Fruit fly (Drosophila melanogaster) whole organism, embryonic: ENCODE results near the gene Atg14.

ENCODE experiments used
- ATbp ChIP-seq: fragments of 200-800 bp; sonication (Bioruptor generic); optimal IDR thresholded peaks from 2 replicates; lab custom pipeline; 2017; ENCODE audit warnings: missing biosample characterization, mild to moderate bottlenecking, missing genetic modification characterization, missing genetic modification reagents
- Asciz ChIP-seq: fragments of 200-800 bp; sonication (Bioruptor generic); optimal IDR thresholded peaks from 2 replicates; lab custom pipeline; 2017; ENCODE audit warnings: missing biosample characterization, mild to moderate bottlenecking, missing genetic modification characterization, missing genetic modification reagents
- CG10209 ChIP-seq: fragments of 200-800 bp; sonication (Bioruptor generic); optimal IDR thresholded peaks from 3 replicates; lab custom pipeline; 2017; ENCODE audit warnings: missing biosample characterization, mild to moderate bottlenecking, missing genetic modification characterization, missing genetic modification reagents
- CG11456 ChIP-seq: fragments of 200-800 bp; sonication (Bioruptor generic); IDR thresholded peaks from 3 replicates; pipeline ENCODE4 v1.3.6; 2022; ENCODE audit warnings: missing biosample characterization, missing genetic modification characterization
- CG11696 ChIP-seq: fragments of 200-800 bp; sonication (Bioruptor generic); IDR thresholded peaks from 2 replicates; pipeline ENCODE4 v1.3.6; 2022; ENCODE audit warnings: missing biosample characterization, missing genetic modification characterization
- CG12769 ChIP-seq: fragments of 200-800 bp; sonication (Bioruptor generic); optimal IDR thresholded peaks from 2 replicates; lab custom pipeline; 2019; ENCODE audit warnings: missing biosample characterization, mild to moderate bottlenecking, missing genetic modification characterization, moderate library complexity
- CG13296 ChIP-seq: fragments of 200-800 bp; sonication (Bioruptor generic); optimal IDR thresholded peaks from 3 replicates; lab custom pipeline; 2018; ENCODE audit warnings: missing biosample characterization, mild to moderate bottlenecking, missing genetic modification characterization
- CG14710 ChIP-seq: fragments of 200-800 bp; sonication (Bioruptor generic); optimal IDR thresholded peaks from 3 replicates; lab custom pipeline; 2019; ENCODE audit warnings: missing biosample characterization, mild to moderate bottlenecking, missing genetic modification characterization, moderate library complexity
- CG15269 ChIP-seq: fragments of 200-800 bp; sonication (Bioruptor generic); optimal IDR thresholded peaks from 2 replicates; lab custom pipeline; 2018; ENCODE audit warnings: missing biosample characterization, mild to moderate bottlenecking, missing genetic modification characterization, moderate library complexity
- CG15479 ChIP-seq: fragments of 200-800 bp; sonication (Bioruptor generic); optimal IDR thresholded peaks from 3 replicates; lab custom pipeline; 2019; ENCODE audit warnings: missing biosample characterization, mild to moderate bottlenecking, missing genetic modification characterization, moderate library complexity
- CG1603 ChIP-seq: fragments of 200-800 bp; sonication (Bioruptor generic); optimal IDR thresholded peaks from 2 replicates; lab custom pipeline; 2019; ENCODE audit warnings: missing biosample characterization, mild to moderate bottlenecking, missing genetic modification characterization, moderate library complexity
- CG17359 ChIP-seq: fragments of 200-800 bp; sonication (Bioruptor generic); optimal IDR thresholded peaks from 3 replicates; lab custom pipeline; 2018; ENCODE audit warnings: missing biosample characterization, mild to moderate bottlenecking, missing genetic modification characterization, moderate library complexity
- CG17385 ChIP-seq: fragments of 200-800 bp; sonication (Bioruptor generic); optimal IDR thresholded peaks from 3 replicates; lab custom pipeline; 2018; ENCODE audit warnings: missing biosample characterization, mild to moderate bottlenecking, missing genetic modification characterization
- CG17612 ChIP-seq: fragments of 200-800 bp; sonication (Bioruptor generic); IDR thresholded peaks from 2 replicates; pipeline ENCODE4 v1.3.6; 2022; ENCODE audit warnings: missing biosample characterization, missing genetic modification characterization
- CG18476 ChIP-seq: fragments of 200-800 bp; sonication (Bioruptor generic); optimal IDR thresholded peaks from 2 replicates; lab custom pipeline; 2016; ENCODE audit warnings: missing biosample characterization, mild to moderate bottlenecking, missing genetic modification characterization
- CG2678 ChIP-seq: fragments of 200-800 bp; sonication (Bioruptor generic); optimal IDR thresholded peaks from 3 replicates; lab custom pipeline; 2019; ENCODE audit warnings: missing biosample characterization, mild to moderate bottlenecking, missing genetic modification characterization, moderate library complexity
- CG5953 ChIP-seq: fragments of 200-800 bp; sonication (Bioruptor generic); IDR thresholded peaks from 2 replicates; pipeline ENCODE4 v1.3.6; 2022; ENCODE audit warnings: missing biosample characterization, missing genetic modification characterization
- CG6175 ChIP-seq: fragments of 200-800 bp; sonication (Bioruptor generic); IDR thresholded peaks from 3 replicates; pipeline ENCODE4 v1.3.6; 2022; ENCODE audit warnings: missing biosample characterization, missing genetic modification characterization
- CG6765 ChIP-seq: fragments of 200-800 bp; sonication (Bioruptor generic); optimal IDR thresholded peaks from 3 replicates; lab custom pipeline; 2017; ENCODE audit warnings: missing biosample characterization, mild to moderate bottlenecking, missing genetic modification characterization
- CG8290 ChIP-seq, 3 experiments: fragments of 200-800 bp; sonication (Bioruptor generic); optimal IDR thresholded peaks; 2 replicates each; lab custom pipeline; 2016 to 2019; ENCODE audit warnings: missing biosample characterization in 3 of 3, missing genetic modification characterization in 3 of 3, mild to moderate bottlenecking in 2 of 3, moderate library complexity in 1 of 3
- CG9876 ChIP-seq: fragments of 200-800 bp; sonication (Bioruptor generic); optimal IDR thresholded peaks from 2 replicates; lab custom pipeline; 2016; ENCODE audit warnings: missing biosample characterization, missing genetic modification characterization
- Drgx ChIP-seq: fragments of 200-800 bp; sonication (Bioruptor generic); IDR thresholded peaks from 2 replicates; pipeline ENCODE4 v1.3.6; 2022; ENCODE audit warnings: missing biosample characterization, missing genetic modification characterization
- Hmr ChIP-seq: fragments of 200-800 bp; sonication (Bioruptor generic); optimal IDR thresholded peaks from 3 replicates; lab custom pipeline; 2017; ENCODE audit warnings: mild to moderate bottlenecking, missing biosample characterization, missing genetic modification reagents, missing genetic modification characterization
- Med ChIP-seq: fragments of 200-800 bp; sonication (Bioruptor generic); peaks from one replicate; lab custom pipeline; 2016; ENCODE audit warnings: missing biosample characterization, missing genetic modification characterization, mild to moderate bottlenecking, inconsistent platforms, moderate library complexity
- Meics ChIP-seq: fragments of 200-800 bp; sonication (Bioruptor generic); optimal IDR thresholded peaks from 2 replicates; lab custom pipeline; 2017; ENCODE audit warnings: missing biosample characterization, mild to moderate bottlenecking, missing genetic modification characterization
- Optix ChIP-seq: fragments of 200-800 bp; sonication (Bioruptor generic); IDR thresholded peaks from 3 replicates; pipeline ENCODE4 v1.3.6; 2022; ENCODE audit warnings: missing biosample characterization, missing genetic modification characterization
- Rfx ChIP-seq: fragments of 200-800 bp; sonication (Bioruptor generic); IDR thresholded peaks from 2 replicates; pipeline ENCODE4 v1.3.6; 2022; ENCODE audit warnings: missing biosample characterization, missing genetic modification characterization
- Sin3A ChIP-seq: fragments of >200 bp; optimal IDR thresholded peaks from 2 replicates; lab custom pipeline; 2018
- ara ChIP-seq: fragments of 200-800 bp; sonication (Bioruptor generic); IDR thresholded peaks from 2 replicates; pipeline ENCODE4 v1.3.6; 2022; ENCODE audit warnings: missing biosample characterization, missing genetic modification characterization
- cas ChIP-seq: fragments of 200-800 bp; sonication (Bioruptor generic); IDR thresholded peaks from 2 replicates; pipeline ENCODE4 v1.3.6; 2022; ENCODE audit warnings: missing biosample characterization, missing genetic modification characterization
- chinmo ChIP-seq: fragments of 200-800 bp; sonication (Bioruptor generic); IDR thresholded peaks from 4 replicates; pipeline ENCODE4 v1.3.6; 2022; ENCODE audit warnings: missing biosample characterization, missing genetic modification characterization; ENCODE audit not compliant: partially characterized antibody
- chm ChIP-seq: fragments of 200-800 bp; sonication (Bioruptor generic); IDR thresholded peaks from 2 replicates; pipeline ENCODE4 v1.3.6; 2022; ENCODE audit warnings: missing biosample characterization, missing genetic modification characterization
- crol ChIP-seq: fragments of 200-800 bp; sonication (Bioruptor generic); IDR thresholded peaks from 2 replicates; pipeline ENCODE4 v1.3.6; 2022; ENCODE audit warnings: missing biosample characterization, missing genetic modification characterization
- disco-r ChIP-seq: fragments of 200-800 bp; sonication (Bioruptor generic); optimal IDR thresholded peaks from 2 replicates; lab custom pipeline; 2016; ENCODE audit warnings: missing biosample characterization, missing genetic modification characterization
- gcm ChIP-seq: fragments of 200-800 bp; sonication (Bioruptor generic); optimal IDR thresholded peaks from 2 replicates; lab custom pipeline; 2019; ENCODE audit warnings: missing biosample characterization, mild to moderate bottlenecking, missing genetic modification characterization, moderate library complexity
- hkb ChIP-seq, 2 experiments: fragments of 200-800 bp in 1 of 2; fragments of >200 bp in 1 of 2; sonication (Bioruptor generic) in 1 of 2; IDR thresholded peaks in 1 of 2; optimal IDR thresholded peaks in 1 of 2; 2 replicates each; pipeline versions ENCODE4 v1.3.6 to Lab custom; 2017 to 2022; ENCODE audit warnings: missing biosample characterization in 1 of 2, missing genetic modification characterization in 1 of 2
- lab ChIP-seq: fragments of 200-800 bp; sonication (Bioruptor generic); optimal IDR thresholded peaks from 3 replicates; lab custom pipeline; 2017; ENCODE audit warnings: missing biosample characterization, missing genetic modification characterization, mild to moderate bottlenecking, moderate library complexity, missing genetic modification reagents
- pan ChIP-seq, 4 experiments: fragments of >200 bp in 3 of 4; fragments of 200-800 bp in 1 of 4; sonication (Bioruptor generic) in 1 of 4; optimal IDR thresholded peaks in 3 of 4; IDR thresholded peaks in 1 of 4; 2 replicates each; pipeline versions ENCODE4 v1.3.6 to Lab custom; 2017 to 2022; ENCODE audit warnings: missing biosample characterization in 2 of 4, missing genetic modification characterization in 2 of 4, mixed read lengths in 1 of 4
- rib ChIP-seq: fragments of 200-800 bp; sonication (Bioruptor generic); IDR thresholded peaks from 2 replicates; pipeline ENCODE4 v1.3.6; 2022; ENCODE audit warnings: missing biosample characterization, missing genetic modification characterization
- row ChIP-seq: fragments of 200-800 bp; sonication (Bioruptor generic); IDR thresholded peaks from 3 replicates; pipeline ENCODE4 v1.3.6; 2022; ENCODE audit warnings: missing biosample characterization, missing genetic modification characterization
- schlank ChIP-seq: fragments of 200-800 bp; sonication (Bioruptor generic); optimal IDR thresholded peaks from 2 replicates; lab custom pipeline; 2018; ENCODE audit warnings: missing biosample characterization, mild to moderate bottlenecking, missing genetic modification characterization
- sd ChIP-seq: fragments of 200-800 bp; sonication (Bioruptor generic); optimal IDR thresholded peaks from 3 replicates; lab custom pipeline; 2018; ENCODE audit warnings: missing biosample characterization, mild to moderate bottlenecking, missing genetic modification characterization, moderate library complexity
- sens-2 ChIP-seq: fragments of 200-800 bp; sonication (Bioruptor generic); IDR thresholded peaks from 2 replicates; pipeline ENCODE4 v1.3.6; 2022; ENCODE audit warnings: missing biosample characterization, missing genetic modification characterization
- seq ChIP-seq: fragments of 200-800 bp; sonication (Bioruptor generic); IDR thresholded peaks from 2 replicates; pipeline ENCODE4 v1.3.6; 2022; ENCODE audit warnings: missing biosample characterization, missing genetic modification characterization
- slbo ChIP-seq: fragments of 200-800 bp; sonication (Bioruptor generic); IDR thresholded peaks from 2 replicates; pipeline ENCODE4 v1.3.6; 2022; ENCODE audit warnings: missing biosample characterization, missing genetic modification characterization
- sob ChIP-seq: fragments of 200-800 bp; sonication (Bioruptor generic); IDR thresholded peaks from 2 replicates; pipeline ENCODE4 v1.3.6; 2022; ENCODE audit warnings: missing biosample characterization, missing genetic modification characterization
- vnd ChIP-seq: fragments of 200-800 bp; sonication (Bioruptor generic); IDR thresholded peaks from 3 replicates; pipeline ENCODE4 v1.3.6; 2022; ENCODE audit warnings: missing biosample characterization, missing genetic modification characterization; ENCODE audit not compliant: partially characterized antibody

The Atg14 gene

DNA sequence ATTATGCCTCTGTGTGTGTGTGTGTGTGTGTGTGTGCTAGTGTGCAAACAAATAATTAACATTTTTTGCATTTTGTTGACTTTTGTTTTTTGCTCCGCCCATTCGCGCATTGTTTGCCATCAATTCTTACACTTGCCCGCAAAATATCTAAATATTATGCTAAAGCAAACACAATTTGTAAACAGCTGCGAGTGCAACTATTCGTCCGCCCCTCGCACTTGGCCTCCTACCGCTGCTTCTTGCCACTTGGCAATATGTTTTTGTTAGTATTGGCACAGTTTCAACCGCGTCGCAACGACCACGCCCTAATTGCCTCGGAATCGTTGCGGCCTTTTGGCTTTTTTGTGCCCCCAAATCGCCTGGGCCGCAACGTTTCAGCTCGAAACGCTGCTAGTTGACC lies 38.6 kb upstream of the Atg14 start:
- TF ChIP-seq Meics (GFP tag; lab: Kevin White, UChicago) = peak; percentile 26
- TF ChIP-seq Drgx (GFP tag; lab: Robert Waterston, UW) = 0 out of 2 replicates have a peak, but pooled peaks have one; percentile 6
- TF ChIP-seq gcm (GFP tag; lab: Kevin White, UChicago) = no peak
- 0 out of 4 replicates have a peak, but pooled peaks have one; percentile 6 for TF ChIP-seq chinmo
- TF ChIP-seq vnd (GFP tag; lab: Robert Waterston, UW) = no peak
- TF ChIP-seq hkb (optimal IDR thresholded peaks at IDR 0.05; lab: Kevin White, UChicago) = no peak
- TF ChIP-seq hkb (GFP tag; IDR thresholded peaks at IDR 0.05; lab: Robert Waterston, UW) = peak; percentile 46; the same call in 1 of the 2 replicates
- peak; percentile 31 for TF ChIP-seq sd (tag; lab: Kevin White, UChicago)
- TF ChIP-seq CG14710 (tag; lab: Kevin White, UChicago) = no peak
- TF ChIP-seq Asciz = peak; percentile 13
- peak; percentile 27 for TF ChIP-seq lab
- TF ChIP-seq CG6765 (GFP tag; lab: Kevin White, UChicago) = peak; percentile 7
- peak; percentile 15 for TF ChIP-seq CG17359 (tag; lab: Kevin White, UChicago)
- no peak for TF ChIP-seq schlank (tag; lab: Kevin White, UChicago)
- TF ChIP-seq sens-2 (GFP tag; lab: Robert Waterston, UW) = no peak
- no peak for TF ChIP-seq pan (optimal IDR thresholded peaks at IDR 0.05; lab: Kevin White, UChicago)
- TF ChIP-seq pan (GFP tag; optimal IDR thresholded peaks at IDR 0.05 in 1 of 2, IDR thresholded peaks at IDR 0.05 in 1 of 2) = peak in 1 of 2 experiments; percentile 6
- 0 out of 2 replicates have a peak, but pooled peaks have one; percentile 27 for TF ChIP-seq sob (GFP tag; lab: Robert Waterston, UW)
- peak; percentile 35 for TF ChIP-seq CG18476 (GFP tag; lab: Kevin White, UChicago)
- peak; percentile 6 for TF ChIP-seq CG17385 (GFP tag; lab: Kevin White, UChicago)
- TF ChIP-seq seq (GFP tag; lab: Robert Waterston, UW) = peak; percentile 52
- TF ChIP-seq disco-r (GFP tag; lab: Kevin White, UChicago) = no peak
- 0 out of 2 replicates have a peak, but pooled peaks have one; percentile 28 for TF ChIP-seq Rfx (GFP tag; lab: Robert Waterston, UW)
- TF ChIP-seq Hmr (GFP tag; lab: Kevin White, UChicago) = peak; percentile 34
- TF ChIP-seq CG11696 (GFP tag; lab: Robert Waterston, UW) = 0 out of 2 replicates have a peak, but pooled peaks have one; percentile 17
- TF ChIP-seq cas (GFP tag; lab: Robert Waterston, UW) = no peak
- TF ChIP-seq CG12769 (tag; lab: Kevin White, UChicago) = peak; percentile 34
- 0 out of 2 replicates have a peak, but pooled peaks have one; percentile 12 for TF ChIP-seq rib (GFP tag; lab: Robert Waterston, UW)
- peak; percentile 13 for TF ChIP-seq CG15269 (tag; lab: Kevin White, UChicago)
- TF ChIP-seq CG1603 (tag; lab: Kevin White, UChicago) = peak; percentile 1
- 0 out of 2 replicates have a peak, but pooled peaks have one; percentile 24 for TF ChIP-seq slbo (GFP tag; lab: Robert Waterston, UW)
- TF ChIP-seq CG13296 (GFP tag; lab: Kevin White, UChicago) = peak; percentile 14
- TF ChIP-seq CG5953 (GFP tag; lab: Robert Waterston, UW) = 0 out of 2 replicates have a peak, but pooled peaks have one; percentile 30
- TF ChIP-seq crol (GFP tag; lab: Robert Waterston, UW) = 0 out of 2 replicates have a peak, but pooled peaks have one; percentile 28
- TF ChIP-seq CG11456 = 0 out of 3 replicates have a peak, but pooled peaks have one; percentile 14
- TF ChIP-seq Optix (GFP tag; lab: Robert Waterston, UW) = no peak
- TF ChIP-seq CG15479 (GFP tag; lab: Kevin White, UChicago) = peak; percentile 12
- 0 out of 2 replicates have a peak, but pooled peaks have one; percentile 10 for TF ChIP-seq chm (GFP tag; lab: Robert Waterston, UW)
- TF ChIP-seq ATbp (GFP tag; lab: Kevin White, UChicago) = peak; percentile 36
- peak; percentile 22 for TF ChIP-seq CG2678 (tag; lab: Kevin White, UChicago)
- no peak for TF ChIP-seq CG17612 (GFP tag; lab: Robert Waterston, UW)
- TF ChIP-seq CG8290 (GFP tag; optimal IDR thresholded peaks at IDR 0.05; lab: Kevin White, UChicago) = no peak
- peak in 1 of 2 experiments; percentile 36 for TF ChIP-seq CG8290 (tag; optimal IDR thresholded peaks at IDR 0.05; lab: Kevin White, UChicago)
- peak; percentile 59; the same call in 1 of the 3 replicates for TF ChIP-seq CG6175 (GFP tag; lab: Robert Waterston, UW)
- peak; percentile 17; the same call in 1 of the 2 replicates for TF ChIP-seq ara
- peak; percentile 2 for TF ChIP-seq CG10209 (GFP tag; lab: Kevin White, UChicago)
- 0 out of 3 replicates have a peak, but pooled peaks have one; percentile 11 for TF ChIP-seq row
- TF ChIP-seq Med = peak; percentile 46
- no peak for TF ChIP-seq Sin3A
- TF ChIP-seq CG9876 (GFP tag; lab: Kevin White, UChicago) = peak; percentile 2
